Worm (Caenorhabditis elegans) whole organism, L4 larva: ENCODE results near the gene C18H2.5.

Experiments
- lin-15B ChIP-seq: fragments of 150-350 bp; sonication (generic microtip); optimal IDR thresholded peaks from 3 replicates; lab custom pipeline; 2014; ENCODE audit warnings: missing biosample characterization, missing genetic modification characterization
- lin-39 ChIP-seq: fragments of 150-350 bp; optimal IDR thresholded peaks from 2 replicates; lab custom pipeline; 2014; ENCODE audit warnings: missing biosample characterization, missing genetic modification reagents, missing genetic modification characterization
- nhr-111 ChIP-seq: fragments of 200-800 bp; sonication (Bioruptor generic); optimal IDR thresholded peaks from 2 replicates; lab custom pipeline; 2018; ENCODE audit warnings: mild to moderate bottlenecking, missing genetic modification characterization, missing compliant biosample characterization
- set-16 ChIP-seq: fragments of 200-800 bp; sonication (Bioruptor generic); IDR thresholded peaks from 2 replicates; pipeline ENCODE4 v1.3.6; 2022; ENCODE audit warnings: missing genetic modification reagents, missing genetic modification characterization, missing compliant biosample characterization
- unc-130 ChIP-seq: sonication (generic microtip); optimal IDR thresholded peaks from 2 replicates; lab custom pipeline; 2016; ENCODE audit warnings: missing genetic modification reagents, missing genetic modification characterization, missing compliant biosample characterization

DNA sequence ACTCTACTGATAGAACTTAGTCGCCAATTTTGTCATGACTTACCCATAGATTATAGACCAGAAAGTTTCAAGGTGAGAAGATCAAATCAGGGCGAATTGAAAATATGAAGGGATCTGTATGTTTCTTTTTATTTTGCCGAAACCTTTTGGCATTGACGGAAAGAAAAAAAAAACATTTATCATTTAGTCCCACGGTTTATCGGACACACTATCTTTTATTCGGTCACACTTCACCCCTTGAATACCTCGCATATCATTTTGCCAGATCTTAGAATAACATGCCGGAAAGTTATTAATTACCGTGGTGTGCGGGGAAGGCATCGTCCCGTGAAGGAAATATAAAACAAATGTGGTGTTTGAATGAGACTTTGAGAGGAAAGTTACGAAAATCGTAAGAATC, 49.1 kb downstream of the C18H2.5 start:
- TF ChIP-seq lin-15B (tag; lab: Kevin White, UChicago): no peak
- TF ChIP-seq set-16: no peak
- no peak for TF ChIP-seq lin-39
- TF ChIP-seq unc-130 (GFP tag; lab: Kevin White, UChicago): no peak
- no peak for TF ChIP-seq nhr-111 (GFP tag; lab: Kevin White, UChicago)
